Worm (Caenorhabditis elegans): Measurements from ENCODE around the gene K02C4.2.

Gene K02C4.2

ce11 chrII:8091528-8091927 lies 16.0 kb downstream of the K02C4.2 start (continued):
- TF ChIP-seq ceh-100 (GFP tag; IDR thresholded peaks at IDR 0.05) (peak; percentile 37; the same call in 1 of the 2 replicates), mes-4 (tag; optimal IDR thresholded peaks at IDR 0.05) (no peak), ceh-40 (GFP tag; IDR thresholded peaks at IDR 0.05) (no peak), lin-26 (GFP tag; IDR thresholded peaks at IDR 0.05) (peak; percentile 60; the same call in 1 of the 2 replicates), B0035.1 (tag; optimal IDR thresholded peaks at IDR 0.05) (no peak), C06A6.2 (GFP tag; conservative IDR thresholded peaks at IDR 0.05) (no peak), ztf-6 (GFP tag; IDR thresholded peaks at IDR 0.05) (no peak), F52B5.7 (tag; optimal IDR thresholded peaks at IDR 0.05) (no peak), die-1 (tag; optimal IDR thresholded peaks at IDR 0.05) (no peak), F57C9.4 (tag; optimal IDR thresholded peaks at IDR 0.05) (no peak), ama-1 (optimal IDR thresholded peaks at IDR 0.05) (peak; percentile 29), ama-1 (GFP tag; optimal IDR thresholded peaks at IDR 0.05) (peak in 1 of 2 experiments; percentile 23), madf-3 (GFP tag; IDR thresholded peaks at IDR 0.05) (no peak), rec-8 (tag; optimal IDR thresholded peaks at IDR 0.05) (no peak), athp-1 (tag; optimal IDR thresholded peaks at IDR 0.05) (no peak), aptf-2 (GFP tag; conservative IDR thresholded peaks at IDR 0.05) (no peak), egl-44 (GFP tag; IDR thresholded peaks at IDR 0.05) (0 out of 2 replicates have a peak, but pooled peaks have one; percentile 35), nhr-120 (GFP tag; IDR thresholded peaks at IDR 0.05) (no peak), somi-1 (GFP tag; optimal IDR thresholded peaks at IDR 0.05) (no peak), hmg-20 (GFP tag; IDR thresholded peaks at IDR 0.05) (no peak), aptf-3 (GFP tag; IDR thresholded peaks at IDR 0.05) (no peak), Y56A3A.18 (GFP tag; IDR thresholded peaks at IDR 0.05) (no peak), K12H6.12 (tag; optimal IDR thresholded peaks at IDR 0.05) (no peak), tbp1 (GFP tag; optimal IDR thresholded peaks at IDR 0.05) (peak; percentile 77), fkh-3 (tag; optimal IDR thresholded peaks at IDR 0.05) (no peak), dpff-1 (tag; optimal IDR thresholded peaks at IDR 0.05) (no peak), nhr-90 (tag; optimal IDR thresholded peaks at IDR 0.05) (no peak), nfyb-1 (GFP tag; IDR thresholded peaks at IDR 0.05) (no peak), let-607 (tag; optimal IDR thresholded peaks at IDR 0.05) (no peak), lsy-27 (tag; optimal IDR thresholded peaks at IDR 0.05; ENCODE audit: borderline replicate concordance, insufficient read depth) (no peak), repo-1 (tag; optimal IDR thresholded peaks at IDR 0.05) (no peak), chd-7 (tag; optimal IDR thresholded peaks at IDR 0.05) (peak; percentile 26), him-1 (tag; optimal IDR thresholded peaks at IDR 0.05) (peak; percentile 89), cebp-1 (GFP tag; IDR thresholded peaks at IDR 0.05) (peak; percentile 54; the same call in 1 of the 2 replicates), cebp-1 (tag; optimal IDR thresholded peaks at IDR 0.05) (peak; percentile 93), madf-6 (GFP tag; IDR thresholded peaks at IDR 0.05) (peak; percentile 78), unc-62 (GFP tag; optimal IDR thresholded peaks at IDR 0.05) (no peak), pha-4 (tag; optimal IDR thresholded peaks at IDR 0.05) (peak; percentile 10), sea-2 (GFP tag; IDR thresholded peaks at IDR 0.05) (no peak), Y53G8AR.9 (GFP tag; conservative IDR thresholded peaks at IDR 0.05) (no peak), snpc-3.4 (tag; optimal IDR thresholded peaks at IDR 0.05) (peak; percentile 82), ztf-18 (tag; optimal IDR thresholded peaks at IDR 0.05) (peak; percentile 80), nfya-2 (GFP tag; IDR thresholded peaks at IDR 0.05) (no peak), lin-35 (GFP tag; optimal IDR thresholded peaks at IDR 0.05) (no peak), akir-1 (GFP tag; optimal IDR thresholded peaks at IDR 0.05) (no peak), sdz-38 (tag; optimal IDR thresholded peaks at IDR 0.05) (no peak), hmg-1.2 (GFP tag; IDR thresholded peaks at IDR 0.05) (peak; percentile 57), F33H1.4 (GFP tag; IDR thresholded peaks at IDR 0.05) (peak; percentile 39; the same call in 1 of the 2 replicates), dpl-1 (GFP tag; optimal IDR thresholded peaks at IDR 0.05) (no peak), nhr-179 (tag; optimal IDR thresholded peaks at IDR 0.05) (no peak)

All from whole organism, young adult.